Fruit fly (Drosophila melanogaster): Measurements from ENCODE around the gene Gr66a.

Gr66a gene

dm6 chr3L:8299224-8300130 lies 7.3 kb downstream of the Gr66a start, which contains the start of the genes Arl5 and CG13671 (continued):
- TF ChIP-seq tll (GFP tag; optimal IDR thresholded peaks at IDR 0.05) = peak in 1 of 2 experiments; percentile 35
- peak; percentile 66 for TF ChIP-seq CG31224 (GFP tag; IDR thresholded peaks at IDR 0.05)
- peak; percentile 86 for TF ChIP-seq CG8290 (GFP tag; optimal IDR thresholded peaks at IDR 0.05)
- TF ChIP-seq CG8290 (tag; optimal IDR thresholded peaks at IDR 0.05) = peak in 1 of 2 experiments; percentile 28
- peak; percentile 3 for TF ChIP-seq CG17186 (GFP tag; optimal IDR thresholded peaks at IDR 0.05)
- peak; percentile 78 for TF ChIP-seq chn (GFP tag; optimal IDR thresholded peaks at IDR 0.05)
- peak; percentile 60 for TF ChIP-seq CG7839 (tag; optimal IDR thresholded peaks at IDR 0.05)
- TF ChIP-seq rib (GFP tag; IDR thresholded peaks at IDR 0.05) = peak; percentile 34; the same call in 1 of the 2 replicates
- TF ChIP-seq CG7987 (GFP tag; optimal IDR thresholded peaks at IDR 0.05) = peak; percentile 42
- peak; percentile 82 for TF ChIP-seq YL-1 (GFP tag; optimal IDR thresholded peaks at IDR 0.05)
- peak; percentile 62 for TF ChIP-seq Myb (GFP tag; optimal IDR thresholded peaks at IDR 0.05)
- peak; percentile 83 for TF ChIP-seq CG4424 (GFP tag; optimal IDR thresholded peaks at IDR 0.05)
- TF ChIP-seq CG18764 (GFP tag; optimal IDR thresholded peaks at IDR 0.05) = peak; percentile 81
- TF ChIP-seq CG3838 (GFP tag; optimal IDR thresholded peaks at IDR 0.05) = no peak
- TF ChIP-seq klu (GFP tag; IDR thresholded peaks at IDR 0.05) = peak; percentile 54; the same call in 1 of the 2 replicates
- peak; percentile 70 for TF ChIP-seq CG31388 (GFP tag; optimal IDR thresholded peaks at IDR 0.05)
- peak; percentile 68 for TF ChIP-seq tup (GFP tag; optimal IDR thresholded peaks at IDR 0.05)
- peak; percentile 79 for TF ChIP-seq Dref (GFP tag; IDR thresholded peaks at IDR 0.05)
- peak; percentile 46 for TF ChIP-seq CG4282 (GFP tag; optimal IDR thresholded peaks at IDR 0.05)
- TF ChIP-seq grau (tag; optimal IDR thresholded peaks at IDR 0.05) = peak; percentile 65
- peak; percentile 12; the same call in 1 of the 2 replicates for TF ChIP-seq dan (GFP tag; IDR thresholded peaks at IDR 0.05)
- TF ChIP-seq Bdp1 (GFP tag; optimal IDR thresholded peaks at IDR 0.05) = peak; percentile 61
- peak; percentile 85 for TF ChIP-seq BEAF-32 (GFP tag; optimal IDR thresholded peaks at IDR 0.05)
- TF ChIP-seq crol (GFP tag; IDR thresholded peaks at IDR 0.05) = no peak; the same call in 1 of the 2 replicates
- TF ChIP-seq Mes4 (GFP tag; optimal IDR thresholded peaks at IDR 0.05) = peak; percentile 15
- peak; percentile 88 for TF ChIP-seq CG11247 (GFP tag; IDR thresholded peaks at IDR 0.05)
- peak; percentile 13 for TF ChIP-seq NC2α (GFP tag; optimal IDR thresholded peaks at IDR 0.05)
- peak; percentile 51 for TF ChIP-seq ap (GFP tag; IDR thresholded peaks at IDR 0.05)
- peak; percentile 99 for TF ChIP-seq CG7745 (tag; optimal IDR thresholded peaks at IDR 0.05)
- TF ChIP-seq CG12104 (GFP tag; optimal IDR thresholded peaks at IDR 0.05) = peak; percentile 39
- peak; percentile 40 for TF ChIP-seq grn (GFP tag; optimal IDR thresholded peaks at IDR 0.05)
- peak; percentile 80 for TF ChIP-seq zfh2 (GFP tag; optimal IDR thresholded peaks at IDR 0.05)
- TF ChIP-seq CG31441 (GFP tag; IDR thresholded peaks at IDR 0.05) = peak; percentile 78
- peak; percentile 56 for TF ChIP-seq CG17802 (tag; optimal IDR thresholded peaks at IDR 0.05)
- TF ChIP-seq sqz (GFP tag; optimal IDR thresholded peaks at IDR 0.05) = no peak
- TF ChIP-seq Dip3 (GFP tag; optimal IDR thresholded peaks at IDR 0.05) = peak; percentile 79
- peak; percentile 85 for TF ChIP-seq zfh1 (GFP tag; IDR thresholded peaks at IDR 0.05)
- no peak for TF ChIP-seq CG17912 (GFP tag; optimal IDR thresholded peaks at IDR 0.05)
- no peak for TF ChIP-seq Trl (optimal IDR thresholded peaks at IDR 0.05)
- TF ChIP-seq Trl (GFP tag; optimal IDR thresholded peaks at IDR 0.05) = peak; percentile 59
- peak; percentile 66; the same call in 1 of the 2 replicates for TF ChIP-seq seq (GFP tag; IDR thresholded peaks at IDR 0.05)
- TF ChIP-seq CG4617 (GFP tag; optimal IDR thresholded peaks at IDR 0.05; ENCODE audit: borderline replicate concordance) = peak; percentile 87
- TF ChIP-seq schlank (tag; optimal IDR thresholded peaks at IDR 0.05) = no peak
- TF ChIP-seq H15 (GFP tag; IDR thresholded peaks at IDR 0.05) = peak; percentile 83
- TF ChIP-seq Dfd (GFP tag; optimal IDR thresholded peaks at IDR 0.05) = no peak
- TF ChIP-seq corto (GFP tag; optimal IDR thresholded peaks at IDR 0.05) = no peak
- TF ChIP-seq CG13296 (GFP tag; optimal IDR thresholded peaks at IDR 0.05) = peak; percentile 66
- TF ChIP-seq ewg (GFP tag; optimal IDR thresholded peaks at IDR 0.05) = peak; percentile 49
- peak; percentile 86 for TF ChIP-seq phol (tag; optimal IDR thresholded peaks at IDR 0.05)
- peak; percentile 91 for TF ChIP-seq sob (GFP tag; IDR thresholded peaks at IDR 0.05)
